Worm (Caenorhabditis elegans): ENCODE data around the gene tomm-20.

- no peak for TF ChIP-seq W03F9.2 (tag; optimal IDR thresholded peaks at IDR 0.05)
- no peak for TF ChIP-seq him-1 (tag; optimal IDR thresholded peaks at IDR 0.05)
Measured at ce11 chrV:12377256-12377655, 34.0 kb upstream of the tomm-20 start, which contains the start of gene K01D12.1.
